Worm (Caenorhabditis elegans) whole organism, L2 larva: ENCODE data around the gene age-1.

ENCODE experiments used
- C34F6.9 ChIP-seq: fragments of 150-350 bp; optimal IDR thresholded peaks from 2 replicates; lab custom pipeline; 2014; ENCODE audit warnings: missing biosample characterization, missing genetic modification characterization
- F13H6.1 ChIP-seq: sonication (generic microtip); optimal IDR thresholded peaks from 2 replicates; lab custom pipeline; 2016; ENCODE audit warnings: missing genetic modification characterization, missing compliant biosample characterization
- R02D3.7 ChIP-seq: fragments of 150-350 bp; optimal IDR thresholded peaks from 2 replicates; lab custom pipeline; 2014; ENCODE audit warnings: missing biosample characterization, missing genetic modification characterization
- Y55F3AM.14 ChIP-seq: fragments of 200-800 bp; sonication (Bioruptor generic); optimal IDR thresholded peaks from 2 replicates; lab custom pipeline; 2018; ENCODE audit warnings: mild to moderate bottlenecking, missing genetic modification characterization, missing compliant biosample characterization
- ZK546.5 ChIP-seq: sonication (generic microtip); optimal IDR thresholded peaks from 2 replicates; lab custom pipeline; 2017; ENCODE audit warnings: missing biosample characterization, missing genetic modification characterization
- alr-1 ChIP-seq: fragments of 150-350 bp; optimal IDR thresholded peaks from 2 replicates; lab custom pipeline; 2014; ENCODE audit warnings: missing biosample characterization, missing genetic modification characterization
- aly-2 ChIP-seq: fragments of 150-350 bp; optimal IDR thresholded peaks from 2 replicates; lab custom pipeline; 2014; ENCODE audit warnings: missing biosample characterization, missing genetic modification characterization
- ama-1 ChIP-seq: fragments of 150-350 bp; optimal IDR thresholded peaks from 2 replicates; lab custom pipeline; 2018; ENCODE audit warnings: inconsistent platforms
- crh-2 ChIP-seq: sonication (generic microtip); optimal IDR thresholded peaks from 2 replicates; lab custom pipeline; 2017; ENCODE audit warnings: missing biosample characterization, missing genetic modification characterization
- dmd-4 ChIP-seq: sonication (generic microtip); optimal IDR thresholded peaks from 2 replicates; lab custom pipeline; 2017; ENCODE audit warnings: missing biosample characterization, missing genetic modification characterization
- egl-27 ChIP-seq: sonication (generic microtip); optimal IDR thresholded peaks from 3 replicates; lab custom pipeline; 2017; ENCODE audit warnings: missing biosample characterization, missing genetic modification reagents, missing genetic modification characterization
- elt-1 ChIP-seq: fragments of 150-350 bp; optimal IDR thresholded peaks from 2 replicates; lab custom pipeline; 2014; ENCODE audit warnings: missing biosample characterization, missing genetic modification characterization
- elt-3 ChIP-seq: sonication (generic microtip); optimal IDR thresholded peaks from 2 replicates; lab custom pipeline; 2017; ENCODE audit warnings: missing biosample characterization, missing genetic modification characterization
- gmeb-1 ChIP-seq: fragments of 150-350 bp; optimal IDR thresholded peaks from 2 replicates; lab custom pipeline; 2014; ENCODE audit warnings: missing biosample characterization, missing genetic modification characterization
- lin-11 ChIP-seq: fragments of 150-350 bp; sonication (generic microtip); optimal IDR thresholded peaks from 2 replicates; lab custom pipeline; 2014; ENCODE audit warnings: missing biosample characterization, missing genetic modification characterization, inconsistent platforms, mixed read lengths
- lin-13 ChIP-seq: fragments of 150-350 bp; optimal IDR thresholded peaks from 2 replicates; lab custom pipeline; 2014; ENCODE audit warnings: missing biosample characterization, missing genetic modification reagents, missing genetic modification characterization
- lin-39 ChIP-seq: fragments of 150-350 bp; optimal IDR thresholded peaks from 2 replicates; lab custom pipeline; 2014; ENCODE audit warnings: missing biosample characterization, missing genetic modification reagents, missing genetic modification characterization
- lsy-2 ChIP-seq, 2 experiments: fragments of 150-350 bp in 1 of 2; sonication (generic microtip) in 1 of 2; optimal IDR thresholded peaks; 2 replicates each; lab custom pipeline; 2014 to 2017; ENCODE audit warnings: missing biosample characterization in 2 of 2, missing genetic modification characterization in 2 of 2
- mab-5 ChIP-seq: fragments of 150-350 bp; optimal IDR thresholded peaks from 2 replicates; lab custom pipeline; 2014; ENCODE audit warnings: missing biosample characterization, missing genetic modification characterization
- mbf-1 ChIP-seq: sonication (generic microtip); optimal IDR thresholded peaks from 2 replicates; lab custom pipeline; 2017; ENCODE audit warnings: missing biosample characterization, missing genetic modification characterization
- mdl-1 ChIP-seq, 2 experiments: fragments of 150-350 bp in 1 of 2; sonication (generic microtip) in 1 of 2; optimal IDR thresholded peaks; 2 replicates each; lab custom pipeline; 2017; ENCODE audit warnings: missing biosample characterization in 2 of 2, missing genetic modification characterization in 2 of 2
- nhr-10 ChIP-seq: sonication (generic microtip); optimal IDR thresholded peaks from 2 replicates; lab custom pipeline; 2017; ENCODE audit warnings: missing biosample characterization, missing genetic modification characterization
- nhr-11 ChIP-seq: fragments of 150-350 bp; optimal IDR thresholded peaks from 2 replicates; lab custom pipeline; 2014; ENCODE audit warnings: missing biosample characterization, missing genetic modification characterization
- nhr-21 ChIP-seq: fragments of 150-350 bp; optimal IDR thresholded peaks from 2 replicates; lab custom pipeline; 2014; ENCODE audit warnings: missing biosample characterization, missing genetic modification characterization
- nhr-23 ChIP-seq: fragments of 150-350 bp; optimal IDR thresholded peaks from 2 replicates; lab custom pipeline; 2014; ENCODE audit warnings: missing biosample characterization, missing genetic modification reagents, missing genetic modification characterization
- nhr-25 ChIP-seq: fragments of 150-350 bp; sonication (generic microtip); optimal IDR thresholded peaks from 3 replicates; lab custom pipeline; 2014; ENCODE audit warnings: missing biosample characterization, missing genetic modification characterization
- nhr-77 ChIP-seq: fragments of 150-350 bp; optimal IDR thresholded peaks from 2 replicates; lab custom pipeline; 2014; ENCODE audit warnings: missing biosample characterization, missing genetic modification characterization
- peb-1 ChIP-seq: fragments of 150-350 bp; optimal IDR thresholded peaks from 2 replicates; lab custom pipeline; 2014; ENCODE audit warnings: missing biosample characterization, missing genetic modification characterization
- sem-4 ChIP-seq: fragments of 150-350 bp; optimal IDR thresholded peaks from 2 replicates; lab custom pipeline; 2014; ENCODE audit warnings: missing biosample characterization, missing genetic modification reagents, missing genetic modification characterization
- skn-1 ChIP-seq: sonication (generic microtip); optimal IDR thresholded peaks from 2 replicates; lab custom pipeline; 2017; ENCODE audit warnings: missing biosample characterization, missing genetic modification characterization
- sma-3 ChIP-seq: sonication (generic microtip); optimal IDR thresholded peaks from 2 replicates; lab custom pipeline; 2016; ENCODE audit warnings: missing genetic modification reagents, missing genetic modification characterization, missing compliant biosample characterization
- sma-9 ChIP-seq, 2 experiments: fragments of 150-350 bp in 1 of 2; sonication (generic microtip) in 1 of 2; optimal IDR thresholded peaks; 2 replicates each; lab custom pipeline; 2014 to 2016; ENCODE audit warnings: missing genetic modification characterization in 2 of 2, mild to moderate bottlenecking in 1 of 2, missing biosample characterization in 1 of 2, missing compliant biosample characterization in 1 of 2, missing genetic modification reagents in 1 of 2, moderate library complexity in 1 of 2
- unc-39 ChIP-seq: fragments of 150-350 bp; optimal IDR thresholded peaks from 2 replicates; lab custom pipeline; 2014; ENCODE audit warnings: missing biosample characterization, missing genetic modification characterization
- unc-55 ChIP-seq: fragments of 150-350 bp; sonication (generic microtip); optimal IDR thresholded peaks from 3 replicates; lab custom pipeline; 2014; ENCODE audit warnings: missing biosample characterization, missing genetic modification reagents, missing genetic modification characterization
- unc-62 ChIP-seq: fragments of 150-350 bp; optimal IDR thresholded peaks from 2 replicates; lab custom pipeline; 2014; ENCODE audit warnings: missing biosample characterization, missing genetic modification reagents, missing genetic modification characterization
- zag-1 ChIP-seq: fragments of 150-350 bp; optimal IDR thresholded peaks from 2 replicates; lab custom pipeline; 2014; ENCODE audit warnings: missing biosample characterization, missing genetic modification characterization
- ztf-11 ChIP-seq: sonication (generic microtip); optimal IDR thresholded peaks from 2 replicates; lab custom pipeline; 2017; ENCODE audit warnings: missing biosample characterization, missing genetic modification characterization

The age-1 gene

DNA sequence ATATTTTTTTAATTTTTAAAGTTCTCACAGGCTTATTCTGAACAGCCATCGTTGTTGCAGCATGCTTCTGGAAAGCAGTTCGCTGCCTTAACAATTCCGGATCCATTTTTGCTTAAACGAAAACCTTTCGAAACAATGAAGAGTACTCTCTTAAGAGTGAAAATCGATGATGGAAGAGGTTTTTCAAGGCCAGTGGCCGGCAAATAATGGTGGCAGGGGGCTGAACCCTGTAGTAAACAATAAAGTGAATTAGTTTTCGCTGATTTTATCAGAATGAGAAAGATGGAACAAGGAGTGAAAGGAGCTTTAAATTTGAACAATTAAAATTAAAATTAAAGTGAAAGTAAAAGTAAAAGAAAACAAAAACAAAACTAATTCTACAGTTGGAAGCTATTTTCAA is 15.5 kb upstream of the age-1 start, which contains the start of gene gtf-2E2 (continued):
- TF ChIP-seq ama-1 (lab: Kevin White, UChicago) (peak; percentile 11), zag-1 (no peak), nhr-23 (no peak), elt-1 (no peak), nhr-77 (tag; lab: Kevin White, UChicago) (no peak)

DNA sequence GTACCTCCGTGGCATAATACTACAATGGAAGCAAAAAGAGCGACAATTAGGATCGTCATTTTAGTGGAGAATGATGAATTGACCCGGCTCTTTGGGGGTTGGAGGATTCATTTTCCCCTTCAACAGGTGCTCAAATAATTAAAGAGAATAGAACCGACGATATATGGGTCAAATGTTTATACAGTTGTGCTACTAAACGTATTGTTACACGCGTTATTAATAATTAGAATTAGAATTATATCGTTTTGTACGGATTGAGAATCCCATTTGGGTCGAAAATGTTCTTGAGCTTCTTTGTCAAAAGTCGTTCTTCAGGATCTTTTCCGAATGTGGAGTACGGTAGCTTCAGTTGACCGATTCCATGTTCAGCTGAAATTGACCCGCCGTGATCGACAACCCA is 11.9 kb upstream of the age-1 start, which contains the start of gene Y62F5A.9:
TSS of gene Y62F5A.9 (minus strand) at position 101 of the 400 bp plus-strand sequence.
- no peak for TF ChIP-seq lin-11
- no peak for TF ChIP-seq peb-1 (tag; lab: Kevin White, UChicago)
- TF ChIP-seq unc-39 (tag; lab: Kevin White, UChicago) = no peak
- TF ChIP-seq nhr-11 (tag; lab: Kevin White, UChicago) = no peak
- no peak for TF ChIP-seq egl-27 (tag; lab: Kevin White, UChicago)
- TF ChIP-seq C34F6.9 (tag; lab: Kevin White, UChicago) = no peak
- TF ChIP-seq Y55F3AM.14 (GFP tag; lab: Kevin White, UChicago) = no peak
- no peak for TF ChIP-seq F13H6.1 (tag; lab: Kevin White, UChicago)
- TF ChIP-seq lin-13 (GFP tag; lab: Kevin White, UChicago) = no peak
- TF ChIP-seq mbf-1 (tag; lab: Kevin White, UChicago) = no peak
- no peak for TF ChIP-seq aly-2
- no peak for TF ChIP-seq ama-1 (lab: Kevin White, UChicago)
- no peak for TF ChIP-seq sem-4 (tag; lab: Kevin White, UChicago)
- no peak for TF ChIP-seq dmd-4 (tag; lab: Kevin White, UChicago)

DNA sequence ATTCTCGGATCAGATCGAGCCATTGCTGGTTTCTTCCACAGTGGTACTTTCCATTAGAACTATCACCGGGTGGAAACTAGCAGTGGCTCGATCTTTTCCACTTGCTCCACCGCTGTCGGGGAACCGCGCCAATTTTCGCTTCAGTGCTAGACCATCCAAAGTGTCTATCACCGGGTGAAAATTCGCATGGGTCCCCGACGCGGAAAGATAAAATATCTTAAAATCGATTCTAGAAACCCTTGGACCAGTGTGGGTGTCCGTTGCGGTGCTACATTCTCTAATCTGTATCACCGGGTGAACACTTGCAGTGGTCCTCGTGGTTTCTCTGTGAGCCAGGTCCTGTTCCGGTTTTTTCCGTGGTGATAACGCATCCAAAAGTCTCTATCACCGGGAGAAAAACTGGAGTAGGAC is 10.8 kb upstream of the age-1 start:
- no peak for TF ChIP-seq egl-27 (tag; lab: Kevin White, UChicago)
- TF ChIP-seq nhr-10 (tag; lab: Kevin White, UChicago) = no peak
- no peak for TF ChIP-seq peb-1 (tag; lab: Kevin White, UChicago)
- TF ChIP-seq lin-39 (tag; lab: Kevin White, UChicago) = no peak
- TF ChIP-seq F13H6.1 (tag; lab: Kevin White, UChicago) = no peak
- TF ChIP-seq nhr-23 = no peak
- no peak for TF ChIP-seq skn-1
- no peak for TF ChIP-seq nhr-21 (tag; lab: Kevin White, UChicago)
- no peak for TF ChIP-seq sma-9 (GFP tag; optimal IDR thresholded peaks at IDR 0.05; lab: Kevin White, UChicago)
- no peak for TF ChIP-seq sma-9 (tag; optimal IDR thresholded peaks at IDR 0.05; lab: Kevin White, UChicago)
- TF ChIP-seq sma-3 (GFP tag; lab: Kevin White, UChicago) = no peak
- TF ChIP-seq nhr-11 (tag; lab: Kevin White, UChicago) = no peak
- TF ChIP-seq ama-1 (lab: Kevin White, UChicago) = no peak
- TF ChIP-seq mab-5 = no peak
- TF ChIP-seq gmeb-1 (tag; lab: Kevin White, UChicago) = no peak
- no peak for TF ChIP-seq lsy-2 (tag; optimal IDR thresholded peaks at IDR 0.05; lab: Kevin White, UChicago)
- TF ChIP-seq sem-4 (tag; lab: Kevin White, UChicago) = no peak
- no peak for TF ChIP-seq mdl-1 (tag; optimal IDR thresholded peaks at IDR 0.05; lab: Kevin White, UChicago)
- no peak for TF ChIP-seq ztf-11 (tag; lab: Kevin White, UChicago)
- TF ChIP-seq, all 48 proteins: peak for 0

DNA sequence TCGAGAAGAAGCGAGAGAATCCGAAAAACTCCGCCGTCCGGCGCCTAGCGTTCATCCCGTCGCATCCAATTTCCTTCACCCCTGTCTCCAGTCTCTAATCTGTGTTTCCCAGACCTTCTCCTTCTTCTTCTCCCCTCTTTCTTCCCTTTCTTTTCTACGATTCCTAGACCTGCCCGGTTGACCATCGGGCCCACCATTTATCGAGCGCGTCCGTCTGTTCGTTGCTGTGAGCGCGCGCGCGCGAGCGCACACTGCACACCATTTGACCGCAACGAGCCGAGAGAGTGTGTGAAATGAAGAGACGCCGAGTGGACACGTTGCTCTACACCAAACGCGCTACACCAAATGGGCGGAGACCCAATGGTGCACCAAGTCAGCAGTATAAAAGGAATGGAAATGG is 10.3 kb upstream of the age-1 start:
- TF ChIP-seq skn-1 (no peak), mdl-1 (tag; optimal IDR thresholded peaks at IDR 0.05; lab: Kevin White, UChicago) (no peak)
- TF ChIP-seq, all 48 proteins: peak for 0

DNA sequence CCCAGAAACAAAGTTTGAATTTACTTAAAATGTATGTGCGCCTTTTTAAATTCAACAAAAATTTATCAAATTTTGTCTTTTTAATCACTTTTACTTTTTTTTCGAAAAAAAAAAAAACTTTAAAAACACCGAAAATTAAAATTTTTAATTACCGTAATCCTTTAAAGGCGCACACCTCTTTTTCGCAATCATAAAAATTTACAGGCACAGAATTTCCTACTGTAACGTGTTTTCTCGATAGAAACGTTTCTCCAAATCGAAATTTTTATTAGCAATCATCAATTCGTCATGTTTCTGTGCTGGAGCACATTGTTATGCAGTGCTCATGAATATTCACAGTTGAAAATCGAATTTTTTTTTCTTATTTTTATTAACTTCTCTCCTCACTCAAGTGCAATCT is 9.7 kb upstream of the age-1 start:
- TF ChIP-seq nhr-11 (tag; lab: Kevin White, UChicago) (no peak), ZK546.5 (tag; lab: Kevin White, UChicago) (no peak), mdl-1 (tag; optimal IDR thresholded peaks at IDR 0.05; lab: Kevin White, UChicago) (no peak), nhr-23 (no peak), elt-3 (no peak), alr-1 (no peak), C34F6.9 (tag; lab: Kevin White, UChicago) (no peak), sma-3 (GFP tag; lab: Kevin White, UChicago) (no peak), crh-2 (tag; lab: Kevin White, UChicago) (no peak), R02D3.7 (tag; lab: Kevin White, UChicago) (no peak), lin-11 (no peak), unc-62 (GFP tag; lab: Kevin White, UChicago) (no peak), unc-55 (no peak), nhr-25 (tag; lab: Kevin White, UChicago) (no peak)
